Fruit fly (Drosophila melanogaster) whole organism, wandering third instar larva: ENCODE data around the gene siz.

Source experiments
- Abd-B ChIP-seq: fragments of >200 bp; optimal IDR thresholded peaks from 2 replicates; lab custom pipeline; 2017; ENCODE audit warnings: missing biosample characterization, missing genetic modification characterization
- CG32264 ChIP-seq: fragments of 200-800 bp; sonication (Bioruptor generic); optimal IDR thresholded peaks from 2 replicates; lab custom pipeline; 2016; ENCODE audit warnings: missing biosample characterization, missing genetic modification characterization
- CG9705 ChIP-seq: fragments of 200-800 bp; sonication (Bioruptor generic); optimal IDR thresholded peaks from 2 replicates; lab custom pipeline; 2018; ENCODE audit warnings: missing biosample characterization, mild to moderate bottlenecking, missing genetic modification characterization
- CrebA ChIP-seq: fragments of 200-800 bp; sonication (Bioruptor generic); optimal IDR thresholded peaks from 2 replicates; lab custom pipeline; 2016; ENCODE audit warnings: missing biosample characterization, mild to moderate bottlenecking, missing genetic modification characterization, borderline replicate concordance
- Dfd ChIP-seq: fragments of >200 bp; optimal IDR thresholded peaks from 2 replicates; lab custom pipeline; 2017; ENCODE audit warnings: missing biosample characterization, missing genetic modification characterization
- Dif ChIP-seq: fragments of 200-275, 200-300 bp; sonication (Bioruptor generic); optimal IDR thresholded peaks from 2 replicates; lab custom pipeline; 2018; ENCODE audit warnings: missing biosample characterization, missing genetic modification characterization; ENCODE audit not compliant: partially characterized antibody
- HLH106 ChIP-seq: fragments of 200-800 bp; optimal IDR thresholded peaks from 3 replicates; lab custom pipeline; 2019; ENCODE audit warnings: missing biosample characterization, mild to moderate bottlenecking, missing genetic modification characterization, moderate library complexity
- Hnf4 ChIP-seq: fragments of 200-800 bp; sonication (Bioruptor generic); optimal IDR thresholded peaks from 2 replicates; lab custom pipeline; 2016; ENCODE audit warnings: missing biosample characterization, mild to moderate bottlenecking, missing genetic modification characterization
- Hr78 ChIP-seq: fragments of >200 bp; optimal IDR thresholded peaks from 2 replicates; lab custom pipeline; 2017; ENCODE audit warnings: missing biosample characterization, missing genetic modification characterization
- Hr83 ChIP-seq: fragments of 200-300 bp; sonication (Bioruptor generic); optimal IDR thresholded peaks from 2 replicates; lab custom pipeline; 2016; ENCODE audit warnings: missing biosample characterization, mild to moderate bottlenecking, missing genetic modification characterization, moderate library complexity; ENCODE audit not compliant: poor library complexity, severe bottlenecking
- Jra ChIP-seq: sonication (Bioruptor generic); optimal IDR thresholded peaks from 2 replicates; lab custom pipeline; 2016; ENCODE audit warnings: missing biosample characterization, missing genetic modification characterization
- Mio ChIP-seq: sonication (Bioruptor generic); optimal IDR thresholded peaks from 2 replicates; lab custom pipeline; 2016; ENCODE audit warnings: missing biosample characterization, missing genetic modification characterization
- Myc ChIP-seq: fragments of >200 bp; optimal IDR thresholded peaks from 2 replicates; lab custom pipeline; 2017
- N ChIP-seq: fragments of >200 bp; optimal IDR thresholded peaks from 2 replicates; lab custom pipeline; 2018; ENCODE audit warnings: missing biosample characterization, missing external identifiers, missing genetic modification characterization
- OdsH ChIP-seq: fragments of 200-800 bp; sonication (Bioruptor generic); optimal IDR thresholded peaks from 2 replicates; lab custom pipeline; 2016; ENCODE audit warnings: missing biosample characterization, mild to moderate bottlenecking, missing genetic modification characterization
- Rel ChIP-seq, 2 experiments: fragments of 200-800 bp; sonication (Bioruptor generic) in 1 of 2; optimal IDR thresholded peaks; 2 replicates in 1 of 2; 3 replicates in 1 of 2; lab custom pipeline; 2016 to 2019; ENCODE audit warnings: mild to moderate bottlenecking in 2 of 2, missing biosample characterization in 2 of 2, missing genetic modification characterization in 2 of 2, moderate library complexity in 1 of 2
- Sp1 ChIP-seq: fragments of 200-800 bp; sonication (Bioruptor generic); optimal IDR thresholded peaks from 3 replicates; lab custom pipeline; 2019; ENCODE audit warnings: missing biosample characterization, mild to moderate bottlenecking, missing genetic modification characterization, moderate library complexity
- Vsx2 ChIP-seq: fragments of 200-300, 225-300 bp; sonication (Bioruptor generic); optimal IDR thresholded peaks from 2 replicates; lab custom pipeline; 2018; ENCODE audit warnings: missing biosample characterization, missing genetic modification characterization; ENCODE audit not compliant: partially characterized antibody
- br ChIP-seq: fragments of 200-800 bp; sonication (Bioruptor generic); optimal IDR thresholded peaks from 2 replicates; lab custom pipeline; 2016; ENCODE audit warnings: missing biosample characterization, missing genetic modification characterization
- brk ChIP-seq: fragments of 200-800 bp; sonication (Bioruptor generic); optimal IDR thresholded peaks from 2 replicates; lab custom pipeline; 2016; ENCODE audit warnings: missing biosample characterization, mild to moderate bottlenecking, missing genetic modification characterization
- dl ChIP-seq, 2 experiments: fragments of 175-275, 200-275 bp in 1 of 2; fragments of 200-275 bp in 1 of 2; sonication (Bioruptor generic); optimal IDR thresholded peaks; lab custom pipeline; 2018; ENCODE audit warnings: mild to moderate bottlenecking in 2 of 2, missing biosample characterization in 2 of 2, missing genetic modification characterization in 2 of 2, moderate library complexity in 2 of 2; ENCODE audit not compliant: partially characterized antibody in 2 of 2, insufficient read depth in 1 of 2
- dmrt93B ChIP-seq: fragments of 200-800 bp; sonication (Bioruptor generic); optimal IDR thresholded peaks from 2 replicates; lab custom pipeline; 2018; ENCODE audit warnings: missing biosample characterization, mild to moderate bottlenecking, missing genetic modification characterization
- dsf ChIP-seq: sonication (Bioruptor generic); optimal IDR thresholded peaks from 2 replicates; lab custom pipeline; 2016; ENCODE audit warnings: missing biosample characterization, missing genetic modification characterization, borderline replicate concordance
- ey ChIP-seq: fragments of 200-800 bp; sonication (Bioruptor generic); optimal IDR thresholded peaks from 2 replicates; lab custom pipeline; 2016; ENCODE audit warnings: missing biosample characterization, missing genetic modification characterization
- fru ChIP-seq: fragments of 200-800 bp; sonication (Bioruptor generic); optimal IDR thresholded peaks from 3 replicates; lab custom pipeline; 2016; ENCODE audit warnings: missing biosample characterization, mild to moderate bottlenecking, missing genetic modification characterization
- jim ChIP-seq: fragments of 175-275, 200-325 bp; sonication (Bioruptor generic); optimal IDR thresholded peaks from 2 replicates; lab custom pipeline; 2016; ENCODE audit warnings: missing biosample characterization, mild to moderate bottlenecking, missing genetic modification characterization
- lola ChIP-seq: fragments of >200 bp; optimal IDR thresholded peaks from 2 replicates; lab custom pipeline; 2017; ENCODE audit warnings: missing biosample characterization, missing genetic modification characterization
- pan ChIP-seq: fragments of >200 bp; optimal IDR thresholded peaks from 2 replicates; lab custom pipeline; 2017
- psq ChIP-seq: fragments of 200-800 bp; sonication (Bioruptor generic); optimal IDR thresholded peaks from 3 replicates; lab custom pipeline; 2017; ENCODE audit warnings: missing biosample characterization, mild to moderate bottlenecking, missing genetic modification characterization, moderate library complexity
- rgr ChIP-seq: fragments of 200-800 bp; sonication (Bioruptor generic); optimal IDR thresholded peaks from 3 replicates; lab custom pipeline; 2016; ENCODE audit warnings: missing biosample characterization, mild to moderate bottlenecking, missing genetic modification characterization
- sage ChIP-seq: fragments of 200-800 bp; sonication (Bioruptor generic); optimal IDR thresholded peaks from 2 replicates; lab custom pipeline; 2016; ENCODE audit warnings: missing biosample characterization, mild to moderate bottlenecking, missing genetic modification characterization
- sv ChIP-seq: fragments of 200-800 bp; sonication (Bioruptor generic); optimal IDR thresholded peaks from 3 replicates; lab custom pipeline; 2016; ENCODE audit warnings: missing biosample characterization, missing genetic modification characterization
- tai ChIP-seq: sonication (Bioruptor generic); optimal IDR thresholded peaks from 2 replicates; lab custom pipeline; 2016; ENCODE audit warnings: missing biosample characterization, missing genetic modification characterization
- usp ChIP-seq: fragments of >200 bp; optimal IDR thresholded peaks from 2 replicates; lab custom pipeline; 2017; ENCODE audit warnings: missing biosample characterization, missing genetic modification characterization
- woc ChIP-seq: sonication (Bioruptor generic); optimal IDR thresholded peaks from 2 replicates; lab custom pipeline; 2016; ENCODE audit warnings: missing biosample characterization, mild to moderate bottlenecking, missing genetic modification characterization

siz gene

dm6 chr3L:21007364-21008254, 26.7 kb upstream of the siz start:
- TF ChIP-seq Jra: no peak
- peak; percentile 83 for TF ChIP-seq psq (GFP tag; lab: Kevin White, UChicago)

- TF ChIP-seq Rel (GFP tag; optimal IDR thresholded peaks at IDR 0.05; lab: Kevin White, UChicago) (no peak), Rel (tag; optimal IDR thresholded peaks at IDR 0.05; lab: Kevin White, UChicago) (no peak), woc (GFP tag; lab: Kevin White, UChicago) (peak; percentile 24), Sp1 (GFP tag; lab: Kevin White, UChicago) (no peak), usp (no peak), Abd-B (GFP tag; lab: Kevin White, UChicago) (no peak), psq (GFP tag; lab: Kevin White, UChicago) (peak; percentile 49), ey (peak; percentile 26), fru (GFP tag; lab: Kevin White, UChicago) (no peak), jim (no peak), Dfd (GFP tag; lab: Kevin White, UChicago) (no peak), HLH106 (no peak), OdsH (no peak)
These were observed 26.0 kb upstream of the siz start for dm6 chr3L:21008255-21008815.

- no peak for TF ChIP-seq rgr (GFP tag; lab: Kevin White, UChicago)
- TF ChIP-seq tai (GFP tag; lab: Kevin White, UChicago): no peak
- TF ChIP-seq Abd-B (GFP tag; lab: Kevin White, UChicago): no peak
- TF ChIP-seq Rel (GFP tag; optimal IDR thresholded peaks at IDR 0.05; lab: Kevin White, UChicago): no peak
- TF ChIP-seq Rel (tag; optimal IDR thresholded peaks at IDR 0.05; lab: Kevin White, UChicago): peak; percentile 11
- TF ChIP-seq ey: no peak
- no peak for TF ChIP-seq usp
- no peak for TF ChIP-seq Dfd (GFP tag; lab: Kevin White, UChicago)
- TF ChIP-seq Hr83 (GFP tag; lab: Kevin White, UChicago): no peak
- TF ChIP-seq woc (GFP tag; lab: Kevin White, UChicago): no peak
- peak; percentile 58 for TF ChIP-seq Vsx2 (GFP tag; lab: Kevin White, UChicago)
- TF ChIP-seq dl (GFP tag; optimal IDR thresholded peaks at IDR 0.05; lab: Kevin White, UChicago; ENCODE audit: insufficient read depth in 1 of 2, partially characterized antibody in 2 of 2): peak; percentile 84 to 94
- TF ChIP-seq Mio (GFP tag; lab: Kevin White, UChicago): no peak
- TF ChIP-seq Hnf4: no peak
- no peak for TF ChIP-seq psq (GFP tag; lab: Kevin White, UChicago)
- no peak for TF ChIP-seq Sp1 (GFP tag; lab: Kevin White, UChicago)
- no peak for TF ChIP-seq CrebA (GFP tag; lab: Kevin White, UChicago)
- no peak for TF ChIP-seq brk
- TF ChIP-seq CG9705 (GFP tag; lab: Kevin White, UChicago): no peak
- no peak for TF ChIP-seq dmrt93B
- TF ChIP-seq sv: no peak
- TF ChIP-seq pan: no peak
- TF ChIP-seq Dif: peak; percentile 94
These were observed 25.4 kb upstream of the siz start for dm6 chr3L:21008899-21009298.

- TF ChIP-seq N (GFP tag; lab: Kevin White, UChicago) (no peak), Hr83 (GFP tag; lab: Kevin White, UChicago) (no peak), psq (GFP tag; lab: Kevin White, UChicago) (peak; percentile 85), Myc (no peak), Dfd (GFP tag; lab: Kevin White, UChicago) (no peak), CrebA (GFP tag; lab: Kevin White, UChicago) (peak; percentile 52), dl (GFP tag; optimal IDR thresholded peaks at IDR 0.05; lab: Kevin White, UChicago; ENCODE audit: insufficient read depth in 1 of 2, partially characterized antibody in 2 of 2) (peak; percentile 29 to 63), Vsx2 (GFP tag; lab: Kevin White, UChicago) (peak; percentile 23), jim (no peak), fru (GFP tag; lab: Kevin White, UChicago) (peak; percentile 96), sv (no peak), br (peak; percentile 83), Sp1 (GFP tag; lab: Kevin White, UChicago) (peak; percentile 35), lola (GFP tag; lab: Kevin White, UChicago) (no peak), tai (GFP tag; lab: Kevin White, UChicago) (no peak), usp (no peak), Hr78 (GFP tag; lab: Kevin White, UChicago) (no peak), CG9705 (GFP tag; lab: Kevin White, UChicago) (no peak), CG32264 (GFP tag; lab: Kevin White, UChicago) (peak; percentile 66), HLH106 (peak; percentile 28), rgr (GFP tag; lab: Kevin White, UChicago) (peak; percentile 81), Dif (peak; percentile 70), Mio (GFP tag; lab: Kevin White, UChicago) (no peak), ey (peak; percentile 79), dsf (GFP tag; lab: Kevin White, UChicago) (no peak), sage (peak; percentile 68), woc (GFP tag; lab: Kevin White, UChicago) (peak; percentile 74), OdsH (peak; percentile 76), Abd-B (GFP tag; lab: Kevin White, UChicago) (no peak), Rel (GFP tag; optimal IDR thresholded peaks at IDR 0.05; lab: Kevin White, UChicago) (no peak), Rel (tag; optimal IDR thresholded peaks at IDR 0.05; lab: Kevin White, UChicago) (peak; percentile 12), Hnf4 (peak; percentile 70)
These were observed 24.8 kb upstream of the siz start for dm6 chr3L:21009405-21010120.
